Worm (Caenorhabditis elegans): Measurements from ENCODE around the gene asps-1.
A peak's percentile ranks its signal among the peaks of the same experiment; 100 is the strongest.

Gene asps-1

DNA sequence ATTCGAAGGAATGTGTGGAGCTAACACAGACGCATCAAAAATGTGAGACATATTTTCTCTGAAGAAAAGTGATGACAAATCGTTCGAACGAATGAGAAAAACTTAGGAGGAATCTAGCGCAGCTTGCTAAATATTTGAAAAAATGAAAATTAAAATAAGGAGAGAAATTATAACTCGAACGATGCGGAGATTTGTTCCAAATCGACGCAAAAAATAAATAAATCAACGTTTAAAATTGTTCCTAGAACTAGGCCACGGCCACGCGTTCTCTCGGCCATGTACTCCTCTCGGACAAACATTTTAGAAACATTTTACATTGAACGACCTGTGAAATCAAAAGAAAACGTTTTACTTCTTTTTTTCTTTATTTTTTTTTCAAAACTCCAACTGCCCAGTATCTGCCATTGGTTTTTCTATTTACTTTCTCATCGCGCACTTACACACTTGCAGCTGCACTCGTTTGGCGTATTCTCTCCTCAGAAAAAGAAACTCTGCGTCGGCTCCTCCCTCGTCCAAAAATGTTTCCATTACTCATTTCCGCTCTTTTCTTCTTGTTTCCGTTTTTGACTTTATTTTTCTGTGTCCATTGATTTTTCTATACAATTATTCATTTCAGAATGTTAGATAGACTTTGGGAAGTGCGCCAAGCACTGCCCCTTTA is 3.0 kb upstream of the asps-1 start, which contains the start of the genes gna-1 and B0024.13 (continued):
- TF ChIP-seq dsc-1 (tag; optimal IDR thresholded peaks at IDR 0.05) = peak; percentile 82
- peak; percentile 77 for TF ChIP-seq sox-4 (tag; optimal IDR thresholded peaks at IDR 0.05)
- no peak for TF ChIP-seq ets-5 (GFP tag; IDR thresholded peaks at IDR 0.05)
- TF ChIP-seq jun-1 (tag; optimal IDR thresholded peaks at IDR 0.05) = peak; percentile 19
- peak; percentile 86 for TF ChIP-seq ceh-90 (tag; optimal IDR thresholded peaks at IDR 0.05)
- peak; percentile 44 for TF ChIP-seq skn-1 (tag; optimal IDR thresholded peaks at IDR 0.05)
- TF ChIP-seq ceh-8 (GFP tag; optimal IDR thresholded peaks at IDR 0.05) = no peak
- peak; percentile 33 for TF ChIP-seq C16A3.4 (tag; optimal IDR thresholded peaks at IDR 0.05)
- TF ChIP-seq lir-3 (tag; optimal IDR thresholded peaks at IDR 0.05; ENCODE audit: poor library complexity) = peak; percentile 92
- TF ChIP-seq nhr-47 (tag; optimal IDR thresholded peaks at IDR 0.05) = peak; percentile 81
- no peak for TF ChIP-seq sptf-1 (tag; optimal IDR thresholded peaks at IDR 0.05)
- TF ChIP-seq lin-35 (GFP tag; optimal IDR thresholded peaks at IDR 0.05) = peak; percentile 50 to 59
- peak; percentile 72 for TF ChIP-seq mep-1 (tag; optimal IDR thresholded peaks at IDR 0.05)
- peak; percentile 77 for TF ChIP-seq snu-23 (GFP tag; optimal IDR thresholded peaks at IDR 0.05)
- TF ChIP-seq hpl-2 (GFP tag; optimal IDR thresholded peaks at IDR 0.05) = no peak
- peak; percentile 79 for TF ChIP-seq swsn-7 (tag; optimal IDR thresholded peaks at IDR 0.05)
- peak; percentile 19 to 68 (median 38) for TF ChIP-seq ceh-82 (tag; optimal IDR thresholded peaks at IDR 0.05)

DNA sequence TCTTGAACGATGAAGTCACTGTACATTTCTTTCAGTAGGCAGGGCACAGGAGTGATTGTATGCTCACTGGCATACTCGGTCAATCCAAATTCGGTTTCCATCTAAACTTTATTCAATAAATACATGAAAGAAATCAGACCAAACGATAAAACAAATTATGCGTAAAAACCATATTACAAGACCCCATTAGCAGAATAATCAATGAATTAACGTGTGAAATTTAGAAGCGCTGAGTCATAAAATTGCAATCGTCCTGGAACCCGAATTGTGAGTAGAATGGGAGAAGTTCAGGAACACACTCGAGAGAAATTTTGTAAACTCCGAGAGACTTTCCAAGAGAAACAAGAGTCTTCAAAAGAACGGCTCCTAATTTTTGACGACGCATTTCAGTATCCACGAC is 2.2 kb upstream of the asps-1 start, which contains the start of gene B0024.11:
TSS of gene B0024.11 (minus strand) at position 101 of the 400 bp plus-strand sequence.
- TF ChIP-seq lin-15B (tag; optimal IDR thresholded peaks at IDR 0.05) (no peak), ztf-4 (tag; optimal IDR thresholded peaks at IDR 0.05) (no peak), efl-1 (optimal IDR thresholded peaks at IDR 0.05) (no peak), efl-1 (GFP tag; optimal IDR thresholded peaks at IDR 0.05 in 1 of 2) (peak in 1 of 2 experiments; percentile 70), sup-37 (GFP tag; optimal IDR thresholded peaks at IDR 0.05) (no peak), Y116A8C.19 (tag; optimal IDR thresholded peaks at IDR 0.05; ENCODE audit: borderline replicate concordance) (no peak)

DNA sequence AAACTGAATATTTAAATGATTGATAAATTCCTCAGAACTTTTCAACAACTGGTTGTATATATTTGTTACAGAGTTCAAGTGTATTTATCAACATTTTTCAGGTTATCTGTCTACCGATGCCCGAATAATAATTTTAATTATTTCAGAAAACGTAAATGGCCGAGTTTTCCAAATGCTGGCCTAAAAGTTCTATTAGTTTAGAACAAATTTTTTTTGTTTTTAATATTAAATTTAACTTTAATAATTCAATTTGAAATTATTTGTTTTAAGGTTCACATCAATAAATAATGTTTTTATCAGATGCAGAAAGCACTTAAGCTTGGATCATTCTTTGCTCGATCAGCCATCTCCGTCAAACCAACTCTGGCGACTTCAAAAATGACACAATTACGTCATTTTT is 2.8 kb downstream of the asps-1 start, which contains the start of gene trx-2:
TSS of gene trx-2 (plus strand) at position 301 of the 400 bp plus-strand sequence.
- TF ChIP-seq unc-98 (GFP tag; IDR thresholded peaks at IDR 0.05) (no peak), nhr-47 (tag; optimal IDR thresholded peaks at IDR 0.05) (no peak), unc-62 (GFP tag; optimal IDR thresholded peaks at IDR 0.05) (no peak), sox-4 (tag; optimal IDR thresholded peaks at IDR 0.05) (no peak), nhr-237 (tag; optimal IDR thresholded peaks at IDR 0.05) (no peak), mdl-1 (tag; optimal IDR thresholded peaks at IDR 0.05) (no peak), fos-1 (tag; optimal IDR thresholded peaks at IDR 0.05) (no peak), jun-1 (tag; optimal IDR thresholded peaks at IDR 0.05) (no peak), fkh-8 (tag; optimal IDR thresholded peaks at IDR 0.05) (no peak), C04F5.9 (tag; optimal IDR thresholded peaks at IDR 0.05) (no peak), skn-1 (tag; optimal IDR thresholded peaks at IDR 0.05) (no peak), fkh-4 (tag; optimal IDR thresholded peaks at IDR 0.05; ENCODE audit: borderline replicate concordance) (no peak), lin-15B (tag; optimal IDR thresholded peaks at IDR 0.05) (no peak), zip-4 (GFP tag; optimal IDR thresholded peaks at IDR 0.05) (no peak)

DNA sequence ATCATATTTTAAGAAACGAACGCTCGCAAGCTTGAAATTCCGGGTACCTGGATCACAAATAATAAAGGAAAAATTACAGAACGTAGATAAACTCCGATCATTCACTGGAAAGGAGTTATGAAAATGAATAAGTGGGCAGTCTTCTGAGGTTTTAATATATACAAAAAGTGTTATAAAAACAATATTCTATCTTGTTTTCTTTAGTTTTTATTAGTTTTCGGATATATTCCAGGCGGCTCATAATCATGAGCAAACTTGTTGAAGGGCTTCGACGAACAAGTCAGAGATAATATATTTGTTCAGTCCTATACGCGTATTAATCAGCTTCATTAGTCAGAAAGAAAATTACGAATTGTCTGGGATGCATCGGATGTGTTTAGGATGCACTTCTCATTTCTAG is 3.2 kb downstream of the asps-1 start, which contains the start of gene gcy-6:
TSS of gene gcy-6 (minus strand) at position 101 of the 400 bp plus-strand sequence.
- TF ChIP-seq lsy-2 (tag; optimal IDR thresholded peaks at IDR 0.05) (no peak), egl-27 (tag; optimal IDR thresholded peaks at IDR 0.05) (no peak), lir-3 (tag; optimal IDR thresholded peaks at IDR 0.05; ENCODE audit: poor library complexity) (no peak), Y116A8C.19 (tag; optimal IDR thresholded peaks at IDR 0.05; ENCODE audit: borderline replicate concordance) (no peak), nhr-76 (tag; optimal IDR thresholded peaks at IDR 0.05) (no peak), unc-62 (GFP tag; optimal IDR thresholded peaks at IDR 0.05) (no peak), aha-1 (tag; optimal IDR thresholded peaks at IDR 0.05) (no peak), ceh-8 (GFP tag; optimal IDR thresholded peaks at IDR 0.05) (no peak), fkh-8 (tag; optimal IDR thresholded peaks at IDR 0.05) (no peak), grh-1 (GFP tag; IDR thresholded peaks at IDR 0.05) (no peak)
